Worm (Caenorhabditis elegans) whole organism, L1 larva: ENCODE results near the gene W09D10.4.
A peak's percentile ranks its signal among the peaks of the same experiment; 100 is the strongest.

ENCODE experiments used
- C16A3.4 ChIP-seq: fragments of 150-350 bp; optimal IDR thresholded peaks from 2 replicates; lab custom pipeline; 2014; ENCODE audit warnings: missing biosample characterization, missing genetic modification characterization
- alr-1 ChIP-seq: fragments of 200-800 bp; sonication (Bioruptor generic); optimal IDR thresholded peaks from 2 replicates; lab custom pipeline; 2018; ENCODE audit warnings: borderline replicate concordance, mild to moderate bottlenecking, missing genetic modification characterization, missing compliant biosample characterization
- aly-2 ChIP-seq: fragments of 150-350 bp; optimal IDR thresholded peaks from 2 replicates; lab custom pipeline; 2014; ENCODE audit warnings: missing biosample characterization, missing genetic modification characterization
- blmp-1 ChIP-seq: fragments of 150-350 bp; optimal IDR thresholded peaks from 2 replicates; lab custom pipeline; 2014; ENCODE audit warnings: missing biosample characterization, missing genetic modification characterization
- ceh-63 ChIP-seq: fragments of 200-800 bp; sonication (Bioruptor generic); optimal IDR thresholded peaks from 2 replicates; lab custom pipeline; 2018; ENCODE audit warnings: mild to moderate bottlenecking, missing genetic modification characterization, missing compliant biosample characterization
- ceh-8 ChIP-seq: fragments of 200-800 bp; sonication (Bioruptor generic); optimal IDR thresholded peaks from 2 replicates; lab custom pipeline; 2018; ENCODE audit warnings: mild to moderate bottlenecking, missing genetic modification characterization, moderate library complexity, missing compliant biosample characterization
- ceh-82 ChIP-seq, 3 experiments: fragments of 150-350 bp in 1 of 3; sonication (generic microtip) in 2 of 3; optimal IDR thresholded peaks; 2 replicates each; lab custom pipeline; 2014 to 2017; ENCODE audit warnings: missing biosample characterization in 3 of 3, missing genetic modification characterization in 3 of 3
- ceh-88 ChIP-seq: fragments of 200-800 bp; sonication (Bioruptor generic); IDR thresholded peaks from 2 replicates; pipeline ENCODE4 v1.3.6; 2022; ENCODE audit warnings: missing genetic modification characterization, missing compliant biosample characterization
- ceh-90 ChIP-seq: sonication (generic microtip); optimal IDR thresholded peaks from 2 replicates; lab custom pipeline; 2016; ENCODE audit warnings: missing genetic modification characterization, missing compliant biosample characterization
- ces-1 ChIP-seq: fragments of 150-350 bp; optimal IDR thresholded peaks from 2 replicates; lab custom pipeline; 2014; ENCODE audit warnings: missing biosample characterization, missing genetic modification reagents, missing genetic modification characterization
- dpl-1 ChIP-seq, 3 experiments: fragments of 150-350 bp in 2 of 3; sonication (generic microtip) in 1 of 3; optimal IDR thresholded peaks; 2 replicates each; lab custom pipeline; 2014 to 2017; ENCODE audit warnings: missing biosample characterization in 3 of 3, missing genetic modification characterization in 3 of 3, missing genetic modification reagents in 3 of 3
- efl-1 ChIP-seq, 4 experiments: fragments of 150-350 bp; optimal IDR thresholded peaks in 3 of 4; peaks in 1 of 4; 1 replicate in 1 of 4; 2 replicates in 3 of 4; lab custom pipeline; 2014; ENCODE audit warnings: missing biosample characterization in 2 of 4, missing genetic modification characterization in 2 of 4, missing genetic modification reagents in 2 of 4
- egl-13 ChIP-seq: sonication (generic microtip); optimal IDR thresholded peaks from 2 replicates; lab custom pipeline; 2016; ENCODE audit warnings: missing genotype, missing genetic modification reagents, missing genetic modification characterization, missing compliant biosample characterization
- elt-2 ChIP-seq: sonication (generic microtip); optimal IDR thresholded peaks from 2 replicates; lab custom pipeline; 2016; ENCODE audit warnings: missing genetic modification characterization, mild to moderate bottlenecking, inconsistent platforms, missing compliant biosample characterization, missing genetic modification reagents
- elt-3 ChIP-seq, 6 experiments: fragments of 150-350 bp in 1 of 6; sonication (generic microtip); optimal IDR thresholded peaks; 2 replicates each; lab custom pipeline; 2017 to 2018; ENCODE audit warnings: missing biosample characterization in 6 of 6, missing genetic modification characterization in 6 of 6, inconsistent platforms in 1 of 6
- ets-5 ChIP-seq: fragments of 200-800 bp; sonication (Bioruptor generic); IDR thresholded peaks from 2 replicates; pipeline ENCODE4 v1.3.6; 2022; ENCODE audit warnings: missing genetic modification characterization, missing compliant biosample characterization
- fkh-8 ChIP-seq: sonication (generic microtip); optimal IDR thresholded peaks from 2 replicates; lab custom pipeline; 2016; ENCODE audit warnings: mild to moderate bottlenecking, missing genetic modification characterization, missing compliant biosample characterization
- fos-1 ChIP-seq: fragments of 150-350 bp; optimal IDR thresholded peaks from 2 replicates; lab custom pipeline; 2014; ENCODE audit warnings: missing biosample characterization, missing genetic modification characterization
- hlh-17 ChIP-seq: fragments of 200-800 bp; sonication (Bioruptor generic); optimal IDR thresholded peaks from 2 replicates; lab custom pipeline; 2018; ENCODE audit warnings: missing genetic modification characterization, mild to moderate bottlenecking, missing compliant biosample characterization, moderate library complexity, borderline replicate concordance
- hpl-2 ChIP-seq: fragments of 150-350 bp; optimal IDR thresholded peaks from 2 replicates; lab custom pipeline; 2014; ENCODE audit warnings: missing biosample characterization, missing genetic modification reagents, missing genetic modification characterization
- irx-1 ChIP-seq: sonication (generic microtip); optimal IDR thresholded peaks from 2 replicates; lab custom pipeline; 2016; ENCODE audit warnings: missing genetic modification characterization, missing compliant biosample characterization
- jun-1 ChIP-seq: fragments of 150-350 bp; optimal IDR thresholded peaks from 2 replicates; lab custom pipeline; 2014; ENCODE audit warnings: missing biosample characterization, missing genetic modification reagents, missing genetic modification characterization
- lin-15B ChIP-seq: fragments of 150-350 bp; sonication (generic microtip); optimal IDR thresholded peaks from 3 replicates; lab custom pipeline; 2014; ENCODE audit warnings: missing biosample characterization, missing genetic modification characterization
- lin-35 ChIP-seq, 2 experiments: fragments of 150-350 bp; optimal IDR thresholded peaks; 2 replicates each; lab custom pipeline; 2014; ENCODE audit warnings: missing biosample characterization in 2 of 2, missing genetic modification characterization in 2 of 2, missing genetic modification reagents in 2 of 2
- lsy-2 ChIP-seq, 2 experiments: fragments of 150-350 bp; optimal IDR thresholded peaks; 2 replicates each; lab custom pipeline; 2014; ENCODE audit warnings: missing biosample characterization in 2 of 2, missing genetic modification characterization in 2 of 2
- mab-9 ChIP-seq: fragments of 200-800 bp; sonication (Bioruptor generic); IDR thresholded peaks from 2 replicates; pipeline ENCODE4 v1.3.6; 2022; ENCODE audit warnings: missing genetic modification reagents, missing genetic modification characterization, missing compliant biosample characterization
- nhr-11 ChIP-seq: fragments of 150-350 bp; optimal IDR thresholded peaks from 2 replicates; lab custom pipeline; 2014; ENCODE audit warnings: missing biosample characterization, missing genetic modification characterization
- nhr-19 ChIP-seq: fragments of 200-800 bp; sonication (Bioruptor generic); conservative IDR thresholded peaks from 2 replicates; pipeline ENCODE4 v1.3.6; 2022; ENCODE audit warnings: missing genetic modification characterization, missing compliant biosample characterization
- nhr-20 ChIP-seq: sonication (generic microtip); optimal IDR thresholded peaks from 2 replicates; lab custom pipeline; 2016; ENCODE audit warnings: mild to moderate bottlenecking, missing genetic modification characterization, missing compliant biosample characterization
- nhr-237 ChIP-seq: fragments of 150-350 bp; optimal IDR thresholded peaks from 2 replicates; lab custom pipeline; 2014; ENCODE audit warnings: missing biosample characterization, missing genetic modification characterization
- nhr-71 ChIP-seq: sonication (generic microtip); optimal IDR thresholded peaks from 2 replicates; lab custom pipeline; 2016; ENCODE audit warnings: mild to moderate bottlenecking, missing genetic modification characterization, moderate library complexity, missing compliant biosample characterization
- nhr-76 ChIP-seq: sonication (generic microtip); optimal IDR thresholded peaks from 2 replicates; lab custom pipeline; 2017; ENCODE audit warnings: missing biosample characterization, missing genetic modification characterization
- nhr-84 ChIP-seq: sonication (generic microtip); optimal IDR thresholded peaks from 2 replicates; lab custom pipeline; 2017; ENCODE audit warnings: missing biosample characterization, missing genetic modification characterization
- nhr-85 ChIP-seq: sonication (generic microtip); peaks from one replicate; lab custom pipeline; 2016; ENCODE audit warnings: missing genetic modification characterization, inconsistent platforms, missing compliant biosample characterization
- nhr-90 ChIP-seq: sonication (generic microtip); optimal IDR thresholded peaks from 2 replicates; lab custom pipeline; 2016; ENCODE audit warnings: mild to moderate bottlenecking, missing genetic modification characterization, missing compliant biosample characterization; ENCODE audit not compliant: poor library complexity
- pax-3 ChIP-seq: fragments of 200-800 bp; sonication (Bioruptor generic); optimal IDR thresholded peaks from 2 replicates; lab custom pipeline; 2018; ENCODE audit warnings: mild to moderate bottlenecking, missing genetic modification characterization, moderate library complexity, missing compliant biosample characterization
- rnt-1 ChIP-seq: sonication (generic microtip); optimal IDR thresholded peaks from 2 replicates; lab custom pipeline; 2016; ENCODE audit warnings: mild to moderate bottlenecking, missing genetic modification characterization, moderate library complexity, missing compliant biosample characterization
- snpc-4 ChIP-seq: fragments of 150-350 bp; optimal IDR thresholded peaks from 2 replicates; lab custom pipeline; 2014; ENCODE audit warnings: missing biosample characterization, missing genetic modification characterization
- snu-23 ChIP-seq: sonication (generic microtip); optimal IDR thresholded peaks from 2 replicates; lab custom pipeline; 2016; ENCODE audit warnings: missing genetic modification characterization, missing compliant biosample characterization
- sptf-1 ChIP-seq: fragments of 150-350 bp; optimal IDR thresholded peaks from 2 replicates; lab custom pipeline; 2014; ENCODE audit warnings: missing biosample characterization, missing genetic modification characterization
- sup-37 ChIP-seq: fragments of 200-800 bp; sonication (Bioruptor generic); optimal IDR thresholded peaks from 2 replicates; lab custom pipeline; 2018; ENCODE audit warnings: mild to moderate bottlenecking, missing genetic modification characterization, missing compliant biosample characterization
- swsn-7 ChIP-seq: sonication (generic microtip); optimal IDR thresholded peaks from 2 replicates; lab custom pipeline; 2016; ENCODE audit warnings: missing genetic modification characterization, missing compliant biosample characterization
- tbx-2 ChIP-seq: sonication (generic microtip); optimal IDR thresholded peaks from 2 replicates; lab custom pipeline; 2016; ENCODE audit warnings: missing genetic modification characterization, missing compliant biosample characterization
- tlp-1 ChIP-seq: fragments of 150-350 bp; optimal IDR thresholded peaks from 2 replicates; lab custom pipeline; 2014; ENCODE audit warnings: missing biosample characterization, missing genetic modification characterization
- unc-130 ChIP-seq: fragments of 150-350 bp; optimal IDR thresholded peaks from 2 replicates; lab custom pipeline; 2017; ENCODE audit warnings: missing biosample characterization, missing genetic modification characterization, inconsistent platforms
- vab-15 ChIP-seq: sonication (generic microtip); optimal IDR thresholded peaks from 2 replicates; lab custom pipeline; 2017; ENCODE audit warnings: missing genotype, mild to moderate bottlenecking, missing genetic modification characterization, missing compliant biosample characterization
- zag-1 ChIP-seq: fragments of 150-350 bp; optimal IDR thresholded peaks from 2 replicates; lab custom pipeline; 2014; ENCODE audit warnings: missing biosample characterization, missing genetic modification characterization
- ztf-11 ChIP-seq, 2 experiments: sonication (generic microtip); optimal IDR thresholded peaks; 2 replicates each; lab custom pipeline; 2016 to 2017; ENCODE audit warnings: missing genetic modification characterization in 2 of 2, missing biosample characterization in 1 of 2, missing compliant biosample characterization in 1 of 2
- ztf-4 ChIP-seq: fragments of 150-350 bp; optimal IDR thresholded peaks from 2 replicates; lab custom pipeline; 2014; ENCODE audit warnings: missing biosample characterization, missing genetic modification characterization

The W09D10.4 gene

DNA sequence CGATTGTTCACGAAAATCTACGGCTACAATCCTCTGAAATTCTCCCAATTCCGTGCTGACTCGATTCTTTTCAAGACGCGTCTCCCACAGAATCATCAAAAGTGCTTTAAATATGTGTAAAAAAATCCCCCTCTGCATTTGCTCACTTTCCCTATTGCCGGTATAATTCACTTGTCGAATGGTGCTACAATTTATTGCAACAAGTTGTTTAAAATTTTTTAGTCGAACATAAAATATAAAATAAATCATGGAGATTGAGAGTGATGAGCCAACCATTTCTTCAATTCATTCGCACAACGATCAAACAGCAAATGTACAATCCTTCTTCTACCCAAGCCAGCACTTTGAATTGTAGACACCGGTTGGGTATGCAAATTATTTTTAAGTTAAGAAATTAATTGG, 30.4 kb upstream of the W09D10.4 start:
- TF ChIP-seq snpc-4 (tag; lab: Kevin White, UChicago) = no peak
- peak; percentile 23 for TF ChIP-seq nhr-71
- TF ChIP-seq nhr-85 (tag; lab: Kevin White, UChicago) = peak; percentile 62
- no peak for TF ChIP-seq ceh-63 (GFP tag; lab: Kevin White, UChicago)
- no peak for TF ChIP-seq alr-1 (tag; lab: Kevin White, UChicago)
- no peak for TF ChIP-seq ceh-88 (GFP tag; lab: Robert Waterston, UW)
- no peak for TF ChIP-seq nhr-11 (tag; lab: Kevin White, UChicago)
- no peak for TF ChIP-seq fos-1 (tag; lab: Kevin White, UChicago)
- TF ChIP-seq mab-9 (GFP tag; lab: Robert Waterston, UW) = no peak
- TF ChIP-seq aly-2 (tag; lab: Kevin White, UChicago) = peak; percentile 50
- TF ChIP-seq zag-1 (tag; lab: Kevin White, UChicago) = no peak
- TF ChIP-seq ceh-82 (tag; optimal IDR thresholded peaks at IDR 0.05; lab: Kevin White, UChicago) = no peak
- TF ChIP-seq ztf-11 (tag; optimal IDR thresholded peaks at IDR 0.05; lab: Kevin White, UChicago) = no peak
- TF ChIP-seq elt-3 (tag; optimal IDR thresholded peaks at IDR 0.05; lab: Kevin White, UChicago) = no peak
- TF ChIP-seq nhr-76 = no peak
- TF ChIP-seq fkh-8 (tag; lab: Kevin White, UChicago) = no peak
- no peak for TF ChIP-seq efl-1 (optimal IDR thresholded peaks at IDR 0.05; lab: Kevin White, UChicago)
- peak in 1 of 2 experiments; percentile 12 for TF ChIP-seq efl-1 (GFP tag; optimal IDR thresholded peaks at IDR 0.05 in 1 of 2; lab: Kevin White, UChicago)
- no peak for TF ChIP-seq nhr-20 (tag; lab: Kevin White, UChicago)
- TF ChIP-seq lsy-2 (tag; optimal IDR thresholded peaks at IDR 0.05; lab: Kevin White, UChicago) = peak in 1 of 2 experiments; percentile 1

DNA sequence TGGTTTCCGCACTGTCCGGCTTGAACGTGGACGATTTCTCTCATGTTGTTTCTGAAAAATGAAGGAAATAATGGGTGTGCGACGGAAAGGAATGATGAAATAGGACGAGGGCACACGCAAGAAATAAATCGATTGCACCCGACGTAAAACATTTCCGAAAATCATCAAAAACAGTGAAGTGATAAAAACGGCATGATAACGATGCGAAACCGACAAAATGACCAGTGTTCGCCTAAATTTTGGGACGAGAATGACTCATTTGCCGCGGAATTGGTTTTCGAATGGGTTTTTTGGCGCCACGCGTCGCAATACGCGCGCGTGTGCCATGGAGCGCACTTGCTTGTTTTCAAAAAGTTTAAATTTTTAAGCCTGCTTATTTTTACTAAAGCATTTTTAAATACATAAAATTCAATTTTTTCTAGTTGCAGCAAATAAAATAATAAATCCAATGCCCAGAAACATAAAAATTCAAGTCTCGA, 26.4 kb upstream of the W09D10.4 start, which contains the start of the genes tbb-1 and rib-2:
Gene tbb-1 (minus strand): TSS at position 51 of the 479 bp plus-strand sequence.
Gene rib-2 (plus strand): TSS at position 429 of the 479 bp plus-strand sequence.
- TF ChIP-seq hpl-2 (GFP tag; lab: Kevin White, UChicago) (no peak), elt-2 (tag; lab: Kevin White, UChicago) (peak; percentile 66), nhr-19 (no peak), nhr-237 (tag; lab: Kevin White, UChicago) (no peak), nhr-90 (tag; lab: Kevin White, UChicago) (peak; percentile 34), fkh-8 (tag; lab: Kevin White, UChicago) (peak; percentile 49), nhr-71 (peak; percentile 73), elt-3 (tag; optimal IDR thresholded peaks at IDR 0.05; lab: Kevin White, UChicago) (peak in 2 of 6 experiments; percentile 44 to 62), tlp-1 (tag; lab: Kevin White, UChicago) (no peak), lin-35 (GFP tag; optimal IDR thresholded peaks at IDR 0.05; lab: Kevin White, UChicago) (peak; percentile 90 to 94), dpl-1 (GFP tag; optimal IDR thresholded peaks at IDR 0.05; lab: Kevin White, UChicago) (peak; percentile 85 to 91 (median 86)), swsn-7 (peak; percentile 21), ces-1 (GFP tag; lab: Kevin White, UChicago) (no peak), blmp-1 (tag; lab: Kevin White, UChicago) (peak; percentile 61), irx-1 (tag; lab: Kevin White, UChicago) (no peak), ztf-4 (tag; lab: Kevin White, UChicago) (no peak), nhr-85 (tag; lab: Kevin White, UChicago) (peak; percentile 79), lin-15B (tag; lab: Kevin White, UChicago) (peak; percentile 90), jun-1 (tag; lab: Kevin White, UChicago) (peak; percentile 72), pax-3 (no peak), C16A3.4 (tag; lab: Kevin White, UChicago) (peak; percentile 54), rnt-1 (tag; lab: Kevin White, UChicago) (peak; percentile 54), ceh-82 (tag; optimal IDR thresholded peaks at IDR 0.05; lab: Kevin White, UChicago) (peak; percentile 30 to 78 (median 45)), egl-13 (tag; lab: Kevin White, UChicago) (no peak), lsy-2 (tag; optimal IDR thresholded peaks at IDR 0.05; lab: Kevin White, UChicago) (peak; percentile 55 to 84), ets-5 (GFP tag; lab: Robert Waterston, UW) (no peak), fos-1 (tag; lab: Kevin White, UChicago) (peak; percentile 85), nhr-84 (tag; lab: Kevin White, UChicago) (no peak), tbx-2 (tag; lab: Kevin White, UChicago) (peak; percentile 48), vab-15 (tag; lab: Kevin White, UChicago) (no peak), hlh-17 (GFP tag; lab: Kevin White, UChicago) (no peak), ceh-8 (GFP tag; lab: Kevin White, UChicago) (no peak), sup-37 (GFP tag; lab: Kevin White, UChicago) (no peak), ceh-90 (tag; lab: Kevin White, UChicago) (no peak), snu-23 (GFP tag; lab: Kevin White, UChicago) (peak; percentile 76), zag-1 (tag; lab: Kevin White, UChicago) (no peak), sptf-1 (tag; lab: Kevin White, UChicago) (no peak), unc-130 (tag; lab: Kevin White, UChicago) (peak; percentile 72), nhr-20 (tag; lab: Kevin White, UChicago) (peak; percentile 47)
